Worm (Caenorhabditis elegans): ENCODE measurements around the gene sre-37.

- TF ChIP-seq ztf-25 (GFP tag; IDR thresholded peaks at IDR 0.05): no peak
- TF ChIP-seq aptf-3 (GFP tag; IDR thresholded peaks at IDR 0.05): no peak
- no peak for TF ChIP-seq lin-26 (GFP tag; IDR thresholded peaks at IDR 0.05)
- no peak for TF ChIP-seq ztf-26 (tag; optimal IDR thresholded peaks at IDR 0.05)
- TF ChIP-seq tbp1 (GFP tag; optimal IDR thresholded peaks at IDR 0.05): no peak
Observed at ce11 chrII:12499969-12500368, 34.3 kb downstream of the sre-37 start.

Data from whole organism, young adult.